Fruit fly (Drosophila melanogaster): ENCODE data around the gene Raf.

Raf gene

dm6 chrX:2270557-2270930 is 24.7 kb upstream of the Raf start, which contains the start of gene CG2924 (continued):
- peak; percentile 72 for TF ChIP-seq CG32532 (GFP tag; IDR thresholded peaks at IDR 0.05)
- peak; percentile 99 for TF ChIP-seq HLH4C (GFP tag; IDR thresholded peaks at IDR 0.05; ENCODE audit: partially characterized antibody)
- no peak for TF ChIP-seq br (optimal IDR thresholded peaks at IDR 0.05)
- no peak for TF ChIP-seq kah (GFP tag; optimal IDR thresholded peaks at IDR 0.05)
- no peak for TF ChIP-seq CG15073 (GFP tag; optimal IDR thresholded peaks at IDR 0.05)
- peak; percentile 99 for TF ChIP-seq hb (GFP tag; IDR thresholded peaks at IDR 0.05; ENCODE audit: partially characterized antibody)
- TF ChIP-seq eyg (GFP tag; optimal IDR thresholded peaks at IDR 0.05) = peak; percentile 59
- no peak for TF ChIP-seq ATbp (GFP tag; optimal IDR thresholded peaks at IDR 0.05)
- no peak for TF ChIP-seq CG1233 (GFP tag; optimal IDR thresholded peaks at IDR 0.05)
- TF ChIP-seq CG11093 (GFP tag; IDR thresholded peaks at IDR 0.05) = no peak
- TF ChIP-seq CG10959 (GFP tag; IDR thresholded peaks at IDR 0.05) = peak; percentile 29; the same call in 1 of the 2 replicates
- no peak for TF ChIP-seq Usf (GFP tag; optimal IDR thresholded peaks at IDR 0.05)
- TF ChIP-seq sd (tag; optimal IDR thresholded peaks at IDR 0.05) = no peak
- TF ChIP-seq CG6765 (GFP tag; optimal IDR thresholded peaks at IDR 0.05) = no peak
- TF ChIP-seq B-H2 (GFP tag; optimal IDR thresholded peaks at IDR 0.05) = peak; percentile 69
- TF ChIP-seq jumu (GFP tag; optimal IDR thresholded peaks at IDR 0.05) = peak; percentile 65
- no peak for TF ChIP-seq CG4707 (GFP tag; optimal IDR thresholded peaks at IDR 0.05)
- no peak for TF ChIP-seq CG17568 (GFP tag; optimal IDR thresholded peaks at IDR 0.05)
- peak; percentile 88 for TF ChIP-seq CG15479 (GFP tag; optimal IDR thresholded peaks at IDR 0.05)
- TF ChIP-seq Dref (GFP tag; IDR thresholded peaks at IDR 0.05) = peak; percentile 100
- TF ChIP-seq knrl (GFP tag; IDR thresholded peaks at IDR 0.05; ENCODE audit: partially characterized antibody) = peak; percentile 99
- peak; percentile 98 for TF ChIP-seq nerfin-2 (GFP tag; IDR thresholded peaks at IDR 0.05; ENCODE audit: partially characterized antibody)
- no peak for TF ChIP-seq tup (GFP tag; optimal IDR thresholded peaks at IDR 0.05)
- peak; percentile 81 for TF ChIP-seq sob (GFP tag; IDR thresholded peaks at IDR 0.05)
- peak; percentile 96 for TF ChIP-seq CG2129 (GFP tag; IDR thresholded peaks at IDR 0.05; ENCODE audit: partially characterized antibody)
- TF ChIP-seq klu (GFP tag; IDR thresholded peaks at IDR 0.05) = no peak; the same call in 1 of the 2 replicates
- TF ChIP-seq z (GFP tag; IDR thresholded peaks at IDR 0.05) = no peak
- peak; percentile 77 for TF ChIP-seq CG9797 (GFP tag; optimal IDR thresholded peaks at IDR 0.05)
- peak; percentile 74 for TF ChIP-seq CG9437 (GFP tag; optimal IDR thresholded peaks at IDR 0.05)
- TF ChIP-seq row (GFP tag; IDR thresholded peaks at IDR 0.05) = peak; percentile 59; the same call in 2 of the 3 replicates
- TF ChIP-seq CG7963 (GFP tag; IDR thresholded peaks at IDR 0.05; ENCODE audit: partially characterized antibody) = peak; percentile 99
- peak; percentile 84 for TF ChIP-seq sens (GFP tag)
- TF ChIP-seq nmo (GFP tag; optimal IDR thresholded peaks at IDR 0.05) = peak; percentile 67
- peak; percentile 29 for TF ChIP-seq CG10654 (GFP tag; optimal IDR thresholded peaks at IDR 0.05)
- no peak for TF ChIP-seq CG5953 (GFP tag; IDR thresholded peaks at IDR 0.05)
- no peak for TF ChIP-seq CG7372 (GFP tag; IDR thresholded peaks at IDR 0.05)
- peak; percentile 71 for TF ChIP-seq her (GFP tag; optimal IDR thresholded peaks at IDR 0.05)
- TF ChIP-seq Lhr (GFP tag; optimal IDR thresholded peaks at IDR 0.05) = peak; percentile 82
- peak; percentile 12 for TF ChIP-seq CG4424 (GFP tag; optimal IDR thresholded peaks at IDR 0.05)
- peak; percentile 97 for TF ChIP-seq Med (GFP tag)
- TF ChIP-seq Tbp (GFP tag; optimal IDR thresholded peaks at IDR 0.05) = no peak
- TF ChIP-seq pros (GFP tag; optimal IDR thresholded peaks at IDR 0.05) = no peak
- TF ChIP-seq Hand (GFP tag; optimal IDR thresholded peaks at IDR 0.05) = no peak
- peak in 1 of 2 experiments; percentile 32 for TF ChIP-seq crp (GFP tag; optimal IDR thresholded peaks at IDR 0.05)
- peak; percentile 25; the same call in 1 of the 2 replicates for TF ChIP-seq CG17328 (GFP tag; IDR thresholded peaks at IDR 0.05)
- no peak for TF ChIP-seq CG17385 (GFP tag; optimal IDR thresholded peaks at IDR 0.05)
- TF ChIP-seq CG43689 (GFP tag; IDR thresholded peaks at IDR 0.05) = no peak
- peak; percentile 59 for TF ChIP-seq ash1 (GFP tag; optimal IDR thresholded peaks at IDR 0.05)
- TF ChIP-seq CG18764 (GFP tag; optimal IDR thresholded peaks at IDR 0.05) = peak; percentile 21
- TF ChIP-seq lmd (GFP tag; IDR thresholded peaks at IDR 0.05) = peak; percentile 53; the same call in 1 of the 2 replicates
- peak; percentile 4 for TF ChIP-seq Fer2 (tag; optimal IDR thresholded peaks at IDR 0.05)
